Fruit fly (Drosophila melanogaster) whole organism, embryonic: ENCODE results near the gene 5-HT7.

Experiments used
- C15 ChIP-seq: fragments of 200-800 bp; sonication (Bioruptor generic); IDR thresholded peaks from 3 replicates; pipeline ENCODE4 v1.3.6; 2022; ENCODE audit warnings: missing biosample characterization, missing genetic modification characterization
- CG10565 ChIP-seq: fragments of 200-800 bp; sonication (Bioruptor generic); optimal IDR thresholded peaks from 3 replicates; lab custom pipeline; 2016; ENCODE audit warnings: missing biosample characterization, mild to moderate bottlenecking, missing genetic modification characterization
- CG12071 ChIP-seq: fragments of 200-800 bp; sonication (Bioruptor generic); optimal IDR thresholded peaks from 3 replicates; lab custom pipeline; 2018; ENCODE audit warnings: missing biosample characterization, mild to moderate bottlenecking, missing genetic modification characterization
- CG13424 ChIP-seq: fragments of 200-800 bp; sonication (Bioruptor generic); optimal IDR thresholded peaks from 2 replicates; lab custom pipeline; 2019; ENCODE audit warnings: missing biosample characterization, mild to moderate bottlenecking, missing genetic modification characterization, moderate library complexity
- CG14860 ChIP-seq: fragments of 200-800 bp; sonication (Bioruptor generic); IDR thresholded peaks from 3 replicates; pipeline ENCODE4 v1.3.6; 2022; ENCODE audit warnings: missing biosample characterization, missing genetic modification characterization; ENCODE audit not compliant: partially characterized antibody
- CG15696 ChIP-seq: fragments of 200-800 bp; sonication (Bioruptor generic); optimal IDR thresholded peaks from 2 replicates; lab custom pipeline; 2019; ENCODE audit warnings: missing biosample characterization, mild to moderate bottlenecking, missing genetic modification characterization, moderate library complexity
- CG17829 ChIP-seq: fragments of 200-800 bp; optimal IDR thresholded peaks from 2 replicates; lab custom pipeline; 2019; ENCODE audit warnings: missing biosample characterization, mild to moderate bottlenecking, missing genetic modification characterization, moderate library complexity
- CG1792 ChIP-seq: fragments of 200-800 bp; sonication (Bioruptor generic); optimal IDR thresholded peaks from 2 replicates; lab custom pipeline; 2016; ENCODE audit warnings: missing biosample characterization, missing genetic modification characterization
- CG2116 ChIP-seq: fragments of 200-800 bp; sonication (Bioruptor generic); optimal IDR thresholded peaks from 3 replicates; lab custom pipeline; 2018; ENCODE audit warnings: missing biosample characterization, mild to moderate bottlenecking, missing genetic modification characterization
- CG3281 ChIP-seq: fragments of 200-800 bp; sonication (Bioruptor generic); optimal IDR thresholded peaks from 3 replicates; lab custom pipeline; 2017; ENCODE audit warnings: missing biosample characterization, mild to moderate bottlenecking, missing genetic modification characterization
- CG3407 ChIP-seq: fragments of 200-800 bp; sonication (Bioruptor generic); optimal IDR thresholded peaks from 2 replicates; lab custom pipeline; 2018; ENCODE audit warnings: missing biosample characterization, mild to moderate bottlenecking, missing genetic modification characterization
- CG3726 ChIP-seq: fragments of 200-800 bp; sonication (Bioruptor generic); IDR thresholded peaks from 3 replicates; pipeline ENCODE4, ENCODE4 v1.3.6; 2022; ENCODE audit warnings: missing biosample characterization, missing genetic modification characterization
- CG4404 ChIP-seq: fragments of 200-800 bp; sonication (Bioruptor generic); IDR thresholded peaks from 2 replicates; pipeline ENCODE4 v1.3.6; 2022; ENCODE audit warnings: missing biosample characterization, missing genetic modification characterization
- CG4730 ChIP-seq: fragments of 200-800 bp; sonication (Bioruptor generic); IDR thresholded peaks from 2 replicates; pipeline ENCODE4 v1.3.6; 2022; ENCODE audit warnings: missing biosample characterization, missing genetic modification characterization
- CG6813 ChIP-seq: fragments of 200-800 bp; sonication (Bioruptor generic); optimal IDR thresholded peaks from 2 replicates; lab custom pipeline; 2017; ENCODE audit warnings: missing biosample characterization, missing genetic modification characterization, mild to moderate bottlenecking, moderate library complexity, missing genetic modification reagents
- CG8290 ChIP-seq, 3 experiments: fragments of 200-800 bp; sonication (Bioruptor generic); optimal IDR thresholded peaks; 2 replicates each; lab custom pipeline; 2016 to 2019; ENCODE audit warnings: missing biosample characterization in 3 of 3, missing genetic modification characterization in 3 of 3, mild to moderate bottlenecking in 2 of 3, moderate library complexity in 1 of 3
- CG9437 ChIP-seq: fragments of 200-800 bp; sonication (Bioruptor generic); optimal IDR thresholded peaks from 2 replicates; lab custom pipeline; 2018; ENCODE audit warnings: missing biosample characterization, mild to moderate bottlenecking, missing genetic modification characterization
- D19A ChIP-seq: fragments of 200-800 bp; optimal IDR thresholded peaks from 3 replicates; lab custom pipeline; 2019; ENCODE audit warnings: missing biosample characterization, mild to moderate bottlenecking, missing genetic modification characterization, moderate library complexity
- Dad ChIP-seq: fragments of 200-800 bp; sonication (Bioruptor generic); optimal IDR thresholded peaks from 3 replicates; lab custom pipeline; 2016; ENCODE audit warnings: missing biosample characterization, missing genetic modification characterization
- Doc2 ChIP-seq: fragments of 200-800 bp; sonication (Bioruptor generic); IDR thresholded peaks from 2 replicates; pipeline ENCODE4 v1.3.6; 2022; ENCODE audit warnings: missing biosample characterization, missing genetic modification characterization
- Fer1 ChIP-seq: fragments of 200-800 bp; sonication (Bioruptor generic); optimal IDR thresholded peaks from 2 replicates; lab custom pipeline; 2017; ENCODE audit warnings: missing biosample characterization, mild to moderate bottlenecking, missing genetic modification characterization
- Hmr ChIP-seq: fragments of 200-800 bp; sonication (Bioruptor generic); optimal IDR thresholded peaks from 3 replicates; lab custom pipeline; 2017; ENCODE audit warnings: mild to moderate bottlenecking, missing biosample characterization, missing genetic modification reagents, missing genetic modification characterization
- Mad ChIP-seq: fragments of 200-800 bp; sonication (Bioruptor generic); optimal IDR thresholded peaks from 2 replicates; lab custom pipeline; 2016; ENCODE audit warnings: missing biosample characterization, missing genetic modification characterization
- Neu2 ChIP-seq: fragments of 200-800 bp; sonication (Bioruptor generic); optimal IDR thresholded peaks from 3 replicates; lab custom pipeline; 2016; ENCODE audit warnings: missing biosample characterization, missing genetic modification characterization, borderline replicate concordance
- Oli ChIP-seq: fragments of 200-800 bp; sonication (Bioruptor generic); optimal IDR thresholded peaks from 2 replicates; lab custom pipeline; 2018; ENCODE audit warnings: missing biosample characterization, mild to moderate bottlenecking, missing genetic modification characterization, moderate library complexity
- Sry-δ ChIP-seq: fragments of 200-800 bp; sonication (Bioruptor generic); optimal IDR thresholded peaks from 2 replicates; lab custom pipeline; 2016; ENCODE audit warnings: missing biosample characterization, missing genetic modification characterization
- Usf ChIP-seq: fragments of 200-800 bp; sonication (Bioruptor generic); optimal IDR thresholded peaks from 2 replicates; lab custom pipeline; 2017; ENCODE audit warnings: missing genotype, missing biosample characterization, missing genetic modification characterization
- ap ChIP-seq: fragments of 200-800 bp; sonication (Bioruptor generic); IDR thresholded peaks from 2 replicates; pipeline ENCODE4 v1.3.6; 2022; ENCODE audit warnings: missing biosample characterization, missing genetic modification characterization
- ase ChIP-seq: fragments of 200-800 bp; sonication (Bioruptor generic); IDR thresholded peaks from 3 replicates; pipeline ENCODE4 v1.3.6; 2022; ENCODE audit warnings: missing biosample characterization, missing genetic modification characterization
- bcd ChIP-seq: fragments of 200-800 bp; sonication (Bioruptor generic); optimal IDR thresholded peaks from 2 replicates; lab custom pipeline; 2017; ENCODE audit warnings: missing biosample characterization, mild to moderate bottlenecking, missing genetic modification characterization
- ci ChIP-seq: fragments of 200-800 bp; sonication (Bioruptor generic); IDR thresholded peaks from 3 replicates; pipeline ENCODE4 v1.3.6; 2022; ENCODE audit warnings: missing biosample characterization, missing genetic modification characterization
- crc ChIP-seq: fragments of 200-800 bp; sonication (Bioruptor generic); optimal IDR thresholded peaks from 2 replicates; lab custom pipeline; 2016; ENCODE audit warnings: missing biosample characterization, missing genetic modification characterization
- dan ChIP-seq: fragments of 200-800 bp; sonication (Bioruptor generic); IDR thresholded peaks from 2 replicates; pipeline ENCODE4 v1.3.6; 2022; ENCODE audit warnings: missing biosample characterization, missing genetic modification characterization
- fd3F ChIP-seq: fragments of 200-800 bp; sonication (Bioruptor generic); optimal IDR thresholded peaks from 2 replicates; lab custom pipeline; 2018; ENCODE audit warnings: missing biosample characterization, mild to moderate bottlenecking, missing genetic modification characterization, moderate library complexity
- fd64A ChIP-seq: fragments of 200-800 bp; sonication (Bioruptor generic); optimal IDR thresholded peaks from 3 replicates; lab custom pipeline; 2018; ENCODE audit warnings: missing biosample characterization, mild to moderate bottlenecking, missing genetic modification characterization
- h ChIP-seq: fragments of >200 bp; optimal IDR thresholded peaks from 2 replicates; lab custom pipeline; 2017
- ken ChIP-seq: fragments of 200-800 bp; sonication (Bioruptor generic); IDR thresholded peaks from 3 replicates; pipeline ENCODE4 v1.3.6; 2022; ENCODE audit warnings: missing biosample characterization, missing genetic modification characterization
- klu ChIP-seq: fragments of 200-800 bp; sonication (Bioruptor generic); IDR thresholded peaks from 2 replicates; pipeline ENCODE4 v1.3.6; 2022; ENCODE audit warnings: missing biosample characterization, missing genetic modification characterization
- maf-S ChIP-seq: fragments of 200-800 bp; sonication (Bioruptor generic); optimal IDR thresholded peaks from 2 replicates; lab custom pipeline; 2016; ENCODE audit warnings: missing biosample characterization, missing genetic modification characterization
- mld ChIP-seq: fragments of 200-800 bp; sonication (Bioruptor generic); IDR thresholded peaks from 3 replicates; pipeline ENCODE4 v1.3.6; 2022; ENCODE audit warnings: missing biosample characterization, missing genetic modification characterization; ENCODE audit not compliant: partially characterized antibody
- oc ChIP-seq: fragments of 200-800 bp; sonication (Bioruptor generic); optimal IDR thresholded peaks from 2 replicates; lab custom pipeline; 2018; ENCODE audit warnings: missing biosample characterization, mild to moderate bottlenecking, missing genetic modification characterization, moderate library complexity
- peb ChIP-seq: fragments of 200-800 bp; sonication (Bioruptor generic); IDR thresholded peaks from 2 replicates; pipeline ENCODE4 v1.3.6; 2022; ENCODE audit warnings: missing biosample characterization, missing genetic modification characterization
- sc ChIP-seq, 3 experiments: fragments of >200 bp in 2 of 3; fragments of 200-800 bp in 1 of 3; sonication (Bioruptor generic) in 1 of 3; optimal IDR thresholded peaks; 2 replicates in 2 of 3; 3 replicates in 1 of 3; lab custom pipeline; 2017; ENCODE audit warnings: mild to moderate bottlenecking in 1 of 3, missing biosample characterization in 1 of 3, missing genetic modification characterization in 1 of 3, missing genetic modification reagents in 1 of 3
- slou ChIP-seq: fragments of 200-800 bp; sonication (Bioruptor generic); optimal IDR thresholded peaks from 3 replicates; lab custom pipeline; 2016; ENCODE audit warnings: missing biosample characterization, missing genetic modification characterization
- so ChIP-seq: fragments of 200-800 bp; sonication (Bioruptor generic); IDR thresholded peaks from 3 replicates; pipeline ENCODE4 v1.3.6; 2022; ENCODE audit warnings: missing biosample characterization, missing genetic modification characterization
- ttk ChIP-seq: fragments of 200-800 bp; sonication (Bioruptor generic); IDR thresholded peaks from 2 replicates; pipeline ENCODE4 v2.1.2; 2022; ENCODE audit warnings: missing biosample characterization, missing genetic modification characterization
- tx ChIP-seq: fragments of 200-800 bp; sonication (Bioruptor generic); optimal IDR thresholded peaks from 2 replicates; lab custom pipeline; 2016; ENCODE audit warnings: missing biosample characterization, missing genetic modification characterization
- vvl ChIP-seq: fragments of 200-800 bp; sonication (Bioruptor generic); IDR thresholded peaks from 2 replicates; pipeline ENCODE4 v1.3.6; 2022; ENCODE audit warnings: missing biosample characterization, missing genetic modification characterization
- wek ChIP-seq: fragments of 200-800 bp; sonication (Bioruptor generic); optimal IDR thresholded peaks from 3 replicates; lab custom pipeline; 2018; ENCODE audit warnings: missing biosample characterization, mild to moderate bottlenecking, missing genetic modification characterization, moderate library complexity

The 5-HT7 gene

dm6 chr3R:31064653-31065322, 48.1 kb upstream of the 5-HT7 start, which contains the start of gene Sox100B (continued):
- TF ChIP-seq CG9437 (peak; percentile 17), CG6813 (GFP tag; lab: Kevin White, UChicago) (peak; percentile 25), CG2116 (GFP tag; lab: Kevin White, UChicago) (peak; percentile 19), CG17829 (tag; lab: Kevin White, UChicago) (peak; percentile 88), tx (GFP tag; lab: Kevin White, UChicago) (no peak), CG15696 (tag; lab: Kevin White, UChicago) (peak; percentile 96), Usf (peak; percentile 38), ase (GFP tag; lab: Robert Waterston, UW) (0 out of 3 replicates have a peak, but pooled peaks have one; percentile 31), Oli (tag; lab: Kevin White, UChicago) (peak; percentile 70), CG12071 (GFP tag; lab: Kevin White, UChicago) (no peak), Neu2 (GFP tag; lab: Kevin White, UChicago) (no peak), Dad (GFP tag; lab: Kevin White, UChicago) (no peak), CG1792 (GFP tag; lab: Kevin White, UChicago) (no peak), CG4404 (GFP tag; lab: Robert Waterston, UW) (peak; percentile 89), CG4730 (GFP tag; lab: Robert Waterston, UW) (no peak; the same call in 1 of the 2 replicates), ttk (GFP tag; lab: Robert Waterston, UW) (peak; percentile 47; the same call in 1 of the 2 replicates), vvl (GFP tag; lab: Robert Waterston, UW) (peak; percentile 89), Sry-δ (no peak), mld (GFP tag; lab: Robert Waterston, UW) (no peak), Fer1 (GFP tag; lab: Kevin White, UChicago) (no peak), CG14860 (GFP tag; lab: Robert Waterston, UW) (no peak), maf-S (no peak), fd64A (no peak), fd3F (GFP tag; lab: Kevin White, UChicago) (no peak), D19A (tag; lab: Kevin White, UChicago) (peak; percentile 78), CG13424 (tag; lab: Kevin White, UChicago) (peak; percentile 74), CG10565 (no peak), Mad (GFP tag; lab: Kevin White, UChicago) (peak; percentile 10), crc (GFP tag; lab: Kevin White, UChicago) (no peak), ken (0 out of 3 replicates have a peak, but pooled peaks have one; percentile 22), slou (GFP tag; lab: Kevin White, UChicago) (no peak), oc (tag; lab: Kevin White, UChicago) (peak; percentile 20), sc (optimal IDR thresholded peaks at IDR 0.05; lab: Kevin White, UChicago) (no peak), sc (GFP tag; optimal IDR thresholded peaks at IDR 0.05; lab: Kevin White, UChicago) (peak; percentile 54), wek (no peak), klu (GFP tag; lab: Robert Waterston, UW) (no peak), ci (GFP tag; lab: Robert Waterston, UW) (peak; percentile 74; the same call in 2 of the 3 replicates), so (GFP tag; lab: Robert Waterston, UW) (no peak), ap (GFP tag; lab: Robert Waterston, UW) (peak; percentile 24; the same call in 1 of the 2 replicates), CG8290 (GFP tag; optimal IDR thresholded peaks at IDR 0.05; lab: Kevin White, UChicago) (peak; percentile 23), CG8290 (tag; optimal IDR thresholded peaks at IDR 0.05; lab: Kevin White, UChicago) (no peak), dan (GFP tag; lab: Robert Waterston, UW) (peak; percentile 74), h (lab: Kevin White, UChicago) (no peak), Hmr (GFP tag; lab: Kevin White, UChicago) (no peak), peb (0 out of 2 replicates have a peak, but pooled peaks have one; percentile 43), CG3281 (GFP tag; lab: Kevin White, UChicago) (peak; percentile 5), CG3726 (GFP tag; lab: Robert Waterston, UW) (no peak), Doc2 (GFP tag; lab: Robert Waterston, UW) (no peak), C15 (no peak), bcd (GFP tag; lab: Kevin White, UChicago) (peak; percentile 55), CG3407 (GFP tag; lab: Kevin White, UChicago) (peak; percentile 41)
